Worm (Caenorhabditis elegans) whole organism, L4/young adult: ENCODE results near the gene Y49F6A.12.

Experiments
- W03F9.2 ChIP-seq: fragments of 150-350 bp; optimal IDR thresholded peaks from 2 replicates; lab custom pipeline; 2014; ENCODE audit warnings: missing biosample characterization, missing genetic modification characterization
- dao-5 ChIP-seq: sonication (generic microtip); optimal IDR thresholded peaks from 2 replicates; lab custom pipeline; 2016; ENCODE audit warnings: missing genotype, missing genetic modification characterization, moderate library complexity, missing compliant biosample characterization
- him-1 ChIP-seq: sonication (generic microtip); optimal IDR thresholded peaks from 2 replicates; lab custom pipeline; 2016; ENCODE audit warnings: missing genotype, missing genetic modification reagents, missing genetic modification characterization, missing compliant biosample characterization

Gene Y49F6A.12

DNA sequence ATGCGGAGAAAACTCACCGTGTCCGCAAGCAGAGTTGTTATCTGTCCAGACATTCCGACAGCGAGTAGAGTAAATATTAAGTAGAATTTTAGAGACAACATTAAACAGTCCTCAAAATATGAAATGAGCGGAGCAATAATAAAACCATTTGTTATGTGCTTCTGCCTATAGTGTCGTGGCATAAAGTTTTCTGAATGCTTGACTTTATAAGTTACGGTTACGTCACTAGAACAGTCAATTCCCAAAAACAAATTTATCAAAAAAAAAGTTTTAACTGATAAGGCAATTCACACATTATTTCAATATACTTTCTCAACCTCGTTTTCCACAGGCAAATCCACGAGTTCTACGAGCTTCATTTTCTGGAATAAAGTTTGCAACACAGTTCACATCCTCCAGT is 26.3 kb upstream of the Y49F6A.12 start, which contains the start of gene clec-127:
clec-127 (minus strand) TSS at position 101 of the 400 bp plus-strand sequence.
- TF ChIP-seq W03F9.2 (tag; lab: Kevin White, UChicago) (no peak), dao-5 (no peak), him-1 (no peak)

DNA sequence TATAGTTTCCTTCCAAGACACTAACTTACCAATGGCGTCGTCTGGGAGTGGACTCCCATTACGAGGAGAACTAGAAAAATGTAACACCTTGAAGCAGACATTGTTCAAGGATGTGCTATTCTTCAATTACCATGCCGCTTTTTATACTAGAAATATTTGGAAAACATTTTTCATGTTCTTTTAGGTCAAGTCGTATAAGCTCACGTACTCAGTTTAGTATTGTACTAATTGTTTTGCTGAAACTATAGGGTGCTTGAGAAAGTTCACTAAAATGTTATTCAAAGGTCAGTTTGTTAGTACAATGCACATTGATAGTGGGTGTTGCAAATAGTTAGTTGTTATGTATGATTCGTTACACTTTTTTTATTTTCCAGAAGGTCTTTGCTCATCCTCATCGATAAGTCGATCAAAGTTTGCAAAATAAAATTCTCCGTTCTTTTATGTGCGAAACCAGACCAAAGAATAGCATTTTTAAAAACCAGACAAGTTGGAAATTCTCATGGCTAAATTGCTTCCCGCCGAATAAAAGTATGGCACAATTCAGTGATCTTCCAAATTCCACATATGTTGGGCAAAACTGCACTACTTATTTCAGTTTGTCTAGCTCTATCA is 24.4 kb upstream of the Y49F6A.12 start, which contains the start of the genes clec-128 and clec-129:
clec-128 (minus strand) TSS at position 101 of the 612 bp plus-strand sequence.
clec-129 (plus strand) TSS at position 562 of the 612 bp plus-strand sequence.
- no peak for TF ChIP-seq him-1
- no peak for TF ChIP-seq W03F9.2 (tag; lab: Kevin White, UChicago)
- TF ChIP-seq dao-5 = no peak

DNA sequence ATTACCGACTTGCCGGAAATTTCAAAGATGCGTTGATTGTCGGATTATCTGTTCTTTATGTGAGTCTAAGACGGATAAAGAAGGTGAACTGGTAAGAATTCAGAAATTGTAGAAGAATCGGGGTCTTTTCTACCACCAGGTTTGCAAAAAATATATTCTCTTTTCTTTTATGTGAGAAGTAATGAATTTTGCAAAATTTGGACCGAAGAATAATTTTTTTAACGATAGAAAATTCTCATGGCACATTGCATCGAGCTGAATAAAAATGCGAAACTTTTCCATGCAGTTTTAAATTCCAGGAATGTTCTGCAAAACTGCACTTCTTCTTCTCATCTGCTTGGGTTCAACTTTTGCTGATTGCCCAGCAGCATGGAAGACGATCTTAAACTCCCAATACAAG is 22.2 kb upstream of the Y49F6A.12 start, which contains the start of gene clec-130:
clec-130 (plus strand) TSS at position 301 of the 400 bp plus-strand sequence.
- TF ChIP-seq W03F9.2 (tag; lab: Kevin White, UChicago) (no peak), him-1 (no peak), dao-5 (no peak)

DNA sequence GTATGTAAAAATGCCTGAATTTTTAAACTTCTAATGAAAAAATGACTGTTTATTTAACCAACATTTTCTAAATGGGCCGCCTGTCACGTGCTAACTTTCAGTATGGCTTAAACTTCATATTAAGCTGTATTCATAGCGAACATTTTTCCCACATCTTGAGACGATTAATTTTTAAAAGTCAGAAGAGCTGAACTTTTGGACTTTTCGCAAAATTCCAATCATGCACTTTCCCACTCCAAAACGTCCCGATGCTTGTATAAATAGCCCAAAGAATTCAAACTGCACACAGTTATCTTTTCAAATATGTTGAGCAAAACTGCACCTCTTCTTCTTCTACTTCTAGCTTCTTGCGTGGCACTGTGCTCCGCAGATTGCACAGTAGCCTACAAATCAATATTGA is 18.7 kb upstream of the Y49F6A.12 start, which contains the start of gene clec-132:
clec-132 (plus strand) TSS at position 301 of the 400 bp plus-strand sequence.
- TF ChIP-seq dao-5 (no peak), W03F9.2 (tag; lab: Kevin White, UChicago) (no peak), him-1 (no peak)

DNA sequence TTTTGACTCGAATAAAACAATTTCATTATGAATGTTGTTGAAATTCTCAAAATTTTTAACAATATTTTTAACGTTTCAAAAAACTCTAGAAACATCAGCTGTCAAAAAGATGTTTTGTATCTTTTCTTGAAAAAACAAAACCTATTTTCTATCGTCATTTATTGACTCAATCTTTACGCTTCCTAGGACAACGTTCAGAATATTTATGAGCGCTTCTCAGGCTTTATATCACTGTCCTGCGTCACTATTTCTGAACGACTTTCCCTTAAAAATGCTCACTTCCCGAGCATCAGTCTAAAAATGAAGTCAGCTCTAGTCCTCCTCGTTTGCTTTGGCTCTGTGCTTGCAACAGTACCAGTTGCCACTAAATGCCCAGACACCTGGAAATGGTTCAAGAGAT is 17.3 kb upstream of the Y49F6A.12 start, which contains the start of gene clec-133:
clec-133 (plus strand) TSS at position 301 of the 400 bp plus-strand sequence.
- TF ChIP-seq dao-5 = no peak

DNA sequence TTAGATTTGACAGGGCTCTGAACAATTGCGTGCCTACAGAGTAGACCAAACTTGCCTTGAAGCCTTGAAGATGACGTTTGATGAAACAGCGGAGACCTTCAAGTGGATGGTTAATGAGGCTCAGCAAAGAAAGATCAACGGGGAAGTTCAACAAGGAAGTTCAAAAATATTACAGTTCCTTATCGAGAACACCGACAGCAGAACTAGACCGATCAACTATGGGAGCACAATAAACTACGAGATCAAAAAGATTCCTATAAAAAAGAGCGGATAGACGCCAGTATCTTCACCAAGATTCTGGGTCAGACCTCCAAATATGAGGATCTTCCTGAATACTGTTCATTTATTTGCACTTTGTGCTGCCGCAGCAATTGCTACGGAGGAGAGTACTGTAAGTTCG is 15.7 kb upstream of the Y49F6A.12 start, which contains the start of gene clec-134:
clec-134 (plus strand) TSS at position 301 of the 400 bp plus-strand sequence.
- TF ChIP-seq dao-5 = no peak
- no peak for TF ChIP-seq him-1

DNA sequence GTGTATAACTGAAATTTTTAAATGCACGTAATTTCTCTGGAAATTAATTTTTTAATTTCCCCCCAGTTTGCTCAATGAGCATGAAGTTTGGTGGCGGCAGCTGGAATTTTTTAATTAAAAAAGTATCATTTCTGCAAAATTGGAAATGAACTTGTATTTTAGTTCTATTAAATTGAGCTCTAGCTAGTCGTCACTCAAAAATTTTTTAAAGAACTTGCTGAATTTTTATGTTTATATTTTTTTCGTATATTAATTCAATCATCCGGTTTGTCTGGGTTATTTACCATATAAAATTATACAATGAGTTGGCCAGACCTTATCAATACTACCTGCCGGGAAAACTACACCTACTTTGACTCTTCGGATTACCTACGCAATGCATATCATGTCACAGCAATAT is 13.7 kb upstream of the Y49F6A.12 start, which contains the start of gene srh-59:
srh-59 (plus strand) TSS at position 301 of the 400 bp plus-strand sequence.
- TF ChIP-seq W03F9.2 (tag; lab: Kevin White, UChicago) (no peak), him-1 (no peak), dao-5 (no peak)

DNA sequence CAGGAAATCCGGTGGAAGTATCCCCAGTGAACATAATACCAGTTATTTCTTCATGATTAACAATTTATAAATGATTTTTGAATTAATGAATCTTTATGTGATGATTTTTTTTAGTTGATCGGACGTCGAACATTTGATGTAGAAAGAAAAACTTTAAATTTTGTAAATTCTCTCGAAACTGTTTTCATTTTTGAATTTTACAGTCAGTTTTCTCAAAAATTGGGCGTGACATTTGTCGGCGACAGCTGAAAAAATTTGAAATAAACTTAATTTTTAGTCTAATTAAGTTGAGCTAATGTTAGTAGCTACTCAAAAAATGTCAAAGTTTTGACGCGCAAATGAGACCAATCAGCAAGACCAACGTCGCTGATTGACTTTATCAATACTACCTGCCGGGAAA is 12.0 kb upstream of the Y49F6A.12 start, which contains the start of gene srh-60:
srh-60 (plus strand) TSS at position 301 of the 400 bp plus-strand sequence.
- TF ChIP-seq him-1 (no peak), W03F9.2 (tag; lab: Kevin White, UChicago) (no peak), dao-5 (no peak)

DNA sequence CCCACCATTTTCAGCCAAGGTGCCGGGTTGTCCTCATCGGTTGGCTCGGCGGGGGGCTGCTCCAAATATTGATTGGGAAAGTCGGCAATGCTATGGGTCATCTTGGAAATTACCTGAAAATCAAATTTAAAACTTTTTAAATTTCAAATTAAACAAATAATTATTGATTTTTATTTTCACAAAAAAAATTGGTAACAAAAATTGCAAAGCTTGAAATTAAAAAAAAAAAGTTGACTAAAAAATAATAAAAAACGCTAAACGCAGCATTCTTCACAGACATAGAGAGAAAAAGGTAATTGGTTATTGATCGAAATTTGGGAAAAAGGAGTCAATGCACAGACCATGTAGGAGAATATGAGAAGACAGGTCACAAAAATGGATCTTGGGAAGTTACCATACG is 3.3 kb downstream of the Y49F6A.12 start, which contains the start of gene Y49F6A.11:
Y49F6A.11 (minus strand) TSS at position 101 of the 400 bp plus-strand sequence.
- TF ChIP-seq dao-5 (no peak), him-1 (no peak), W03F9.2 (tag; lab: Kevin White, UChicago) (no peak)

DNA sequence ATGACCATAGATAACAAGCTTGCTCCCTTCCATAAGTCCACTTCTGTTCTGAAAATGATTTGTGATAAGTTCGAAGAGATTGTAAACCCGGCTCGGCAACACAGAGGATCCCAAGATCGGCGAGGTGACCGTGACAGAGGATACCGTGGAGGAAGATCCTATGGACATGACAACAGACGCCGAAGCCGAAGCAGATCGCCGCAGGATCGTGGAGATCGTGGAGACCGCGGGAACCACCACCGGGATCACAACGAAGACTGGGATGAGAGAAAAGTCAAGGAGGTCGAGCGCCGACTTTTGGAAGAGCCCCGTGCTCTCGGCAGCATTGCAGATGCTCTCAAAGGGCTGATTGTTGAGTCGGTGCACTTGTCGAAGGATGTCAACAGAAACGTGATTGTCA is 9.1 kb downstream of the Y49F6A.12 start:
- TF ChIP-seq him-1 (no peak), W03F9.2 (tag; lab: Kevin White, UChicago) (no peak), dao-5 (no peak)

DNA sequence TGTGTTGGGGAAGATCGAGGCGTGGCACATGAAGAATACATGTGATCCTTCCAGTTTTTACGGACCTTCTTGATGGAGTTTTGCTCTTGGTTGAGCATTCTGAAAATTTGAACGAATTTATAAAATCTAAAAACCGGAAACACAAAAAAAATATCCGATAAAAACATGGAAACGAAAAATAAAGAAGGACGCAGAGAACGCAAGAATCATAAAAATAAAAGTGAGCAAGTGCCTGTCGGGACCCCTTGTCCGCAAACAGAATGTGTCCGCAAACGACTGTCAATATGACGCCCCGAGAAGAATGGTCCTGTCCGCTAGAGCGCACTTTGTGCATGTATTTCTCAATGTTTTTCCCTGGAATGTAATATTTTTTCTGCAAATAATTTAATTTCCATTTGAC is 14.3 kb downstream of the Y49F6A.12 start, which contains the start of gene Y49F6A.5:
Y49F6A.5 (minus strand) TSS at position 101 of the 400 bp plus-strand sequence.
- TF ChIP-seq W03F9.2 (tag; lab: Kevin White, UChicago) (no peak), dao-5 (no peak), him-1 (no peak)

DNA sequence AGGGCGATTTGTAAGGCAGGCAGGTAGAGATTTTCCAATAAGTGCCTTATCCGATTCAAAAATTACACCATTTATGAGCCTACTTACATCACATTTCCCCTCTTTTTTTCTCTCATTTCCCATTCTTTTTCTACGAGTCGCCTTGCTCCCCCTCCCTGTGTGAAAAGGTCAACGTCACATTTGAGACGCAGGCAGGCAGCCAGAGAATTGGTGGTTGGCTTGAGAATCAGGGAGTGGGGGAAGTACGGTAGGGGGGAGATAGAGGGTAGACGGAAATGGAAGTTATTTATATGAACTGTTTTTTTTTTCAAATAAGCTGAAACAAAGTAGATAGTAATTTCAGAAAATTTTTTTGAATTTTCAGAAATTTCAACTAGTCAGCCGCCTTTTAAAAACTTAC is 21.2 kb downstream of the Y49F6A.12 start:
- TF ChIP-seq dao-5 (no peak), him-1 (no peak), W03F9.2 (tag; lab: Kevin White, UChicago) (no peak)

DNA sequence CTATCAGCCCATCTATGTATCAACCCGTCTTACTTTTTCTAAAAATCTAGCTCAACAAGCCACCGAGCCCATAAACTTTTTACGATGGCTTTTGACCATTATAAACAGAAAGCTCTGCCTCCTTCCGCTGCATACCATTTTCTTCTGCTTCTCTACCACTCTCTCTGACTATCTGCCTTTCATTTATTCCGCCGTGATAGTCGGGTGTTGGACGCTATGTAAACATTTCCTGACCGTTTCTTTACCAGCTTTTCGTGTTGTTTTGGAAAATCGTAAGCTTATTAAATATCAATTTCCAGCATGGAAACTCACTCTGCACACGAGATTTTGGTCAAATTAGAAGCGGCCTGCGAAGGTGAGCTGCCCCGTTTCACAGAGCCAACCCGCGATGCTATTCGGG is 22.1 kb downstream of the Y49F6A.12 start, which contains the start of gene F40E12.1:
F40E12.1 (plus strand) TSS at position 301 of the 400 bp plus-strand sequence.
- TF ChIP-seq dao-5 (no peak), him-1 (no peak), W03F9.2 (tag; lab: Kevin White, UChicago) (no peak)

DNA sequence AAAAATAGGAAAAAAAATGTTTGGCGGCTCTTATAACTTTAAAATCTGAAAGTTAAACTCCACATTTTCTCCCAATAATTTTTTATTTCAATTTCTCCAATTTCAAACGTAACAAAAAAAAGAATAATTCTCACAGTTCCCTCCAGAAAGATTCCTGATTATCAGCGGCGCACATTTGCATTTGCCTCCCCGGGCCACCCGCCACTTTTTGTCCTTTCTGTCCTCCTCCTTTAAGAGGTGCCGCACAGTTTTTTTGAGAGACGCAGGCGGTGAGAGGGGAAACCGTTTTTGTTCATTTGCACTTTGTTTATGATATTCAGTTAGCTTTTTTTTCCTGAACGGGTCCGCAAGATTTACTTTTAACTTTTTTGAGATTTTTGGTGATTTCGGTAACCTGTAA is 25.4 kb downstream of the Y49F6A.12 start:
- TF ChIP-seq dao-5 (no peak), W03F9.2 (tag; lab: Kevin White, UChicago) (no peak), him-1 (no peak)

DNA sequence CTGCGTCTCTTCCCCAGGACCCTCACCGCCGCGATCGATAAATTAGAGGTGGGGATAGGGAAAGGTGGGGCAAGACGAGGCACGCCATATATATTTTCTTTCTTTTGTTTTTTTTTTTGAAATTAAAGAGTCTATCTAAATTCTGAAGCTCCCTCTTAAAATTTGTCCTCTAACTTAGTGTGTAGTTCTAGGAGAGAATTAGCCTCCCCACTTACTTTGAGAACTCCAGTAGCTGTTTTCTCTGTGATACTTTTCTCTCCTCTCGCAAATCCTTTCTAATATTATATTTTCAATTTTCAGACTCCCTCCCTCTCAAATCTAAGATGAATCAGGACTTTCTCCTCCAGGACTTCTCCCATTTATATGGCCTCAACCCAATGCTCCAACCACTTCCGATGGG is 26.6 kb downstream of the Y49F6A.12 start, which contains the start of gene M151.7:
M151.7 (plus strand) TSS at position 301 of the 400 bp plus-strand sequence.
- no peak for TF ChIP-seq dao-5
- TF ChIP-seq W03F9.2 (tag; lab: Kevin White, UChicago) = no peak
- no peak for TF ChIP-seq him-1
